Worm (Caenorhabditis elegans) whole organism, midembryonic: Measurements from ENCODE around the gene F02D8.4.

Source experiments
- T22C8.4 ChIP-seq: fragments of 200-800 bp; sonication (Bioruptor generic); IDR thresholded peaks from 2 replicates; pipeline ENCODE4 v1.3.6; 2022; ENCODE audit warnings: missing genetic modification characterization, missing compliant biosample characterization
- cog-1 ChIP-seq: sonication (generic microtip); optimal IDR thresholded peaks from 2 replicates; lab custom pipeline; 2016; ENCODE audit warnings: missing genetic modification characterization, missing compliant biosample characterization
- flt-1 ChIP-seq: fragments of 200-800 bp; sonication (Bioruptor generic); IDR thresholded peaks from 2 replicates; pipeline ENCODE4 v1.3.6; 2022; ENCODE audit warnings: missing genetic modification characterization, missing compliant biosample characterization
- ref-1 ChIP-seq: fragments of 200-800 bp; sonication (Bioruptor generic); conservative IDR thresholded peaks from 2 replicates; pipeline ENCODE4 v1.3.6; 2022; ENCODE audit warnings: missing genetic modification reagents, missing genetic modification characterization, missing compliant biosample characterization
- ztf-23 ChIP-seq: fragments of 200-800 bp; sonication (Bioruptor generic); IDR thresholded peaks from 2 replicates; pipeline ENCODE4 v1.3.6; 2022; ENCODE audit warnings: missing genetic modification reagents, missing genetic modification characterization, missing compliant biosample characterization
- ztf-29 ChIP-seq: fragments of 200-800 bp; sonication (Bioruptor generic); IDR thresholded peaks from 2 replicates; pipeline ENCODE4 v1.3.6; 2022; ENCODE audit warnings: missing genetic modification reagents, missing genetic modification characterization, missing compliant biosample characterization

- no peak for TF ChIP-seq ref-1
- TF ChIP-seq ztf-29 (GFP tag; lab: Robert Waterston, UW): no peak
- TF ChIP-seq T22C8.4 (GFP tag; lab: Robert Waterston, UW): no peak
- no peak for TF ChIP-seq flt-1 (GFP tag; lab: Robert Waterston, UW)
- no peak for TF ChIP-seq ztf-23 (GFP tag; lab: Robert Waterston, UW)
- TF ChIP-seq cog-1 (tag; lab: Kevin White, UChicago): no peak
These were observed 16.8 kb downstream of the F02D8.4 start for ce11 chrV:15001536-15001935.
